Worm (Caenorhabditis elegans) whole organism, early embryonic: ENCODE measurements around the gene let-418.

Source experiments
- F13C5.2 ChIP-seq: sonication (generic microtip); optimal IDR thresholded peaks from 2 replicates; lab custom pipeline; 2017; ENCODE audit warnings: mild to moderate bottlenecking, missing genetic modification characterization, inconsistent platforms, missing compliant biosample characterization
- aly-1 ChIP-seq: sonication (generic microtip); optimal IDR thresholded peaks from 2 replicates; lab custom pipeline; 2016; ENCODE audit warnings: missing genetic modification characterization, missing compliant biosample characterization
- ama-1 ChIP-seq: fragments of 150-350 bp; optimal IDR thresholded peaks from 2 replicates; lab custom pipeline; 2014
- ceh-13 ChIP-seq: fragments of 200-800 bp; sonication (Bioruptor generic); optimal IDR thresholded peaks from 2 replicates; lab custom pipeline; 2018; ENCODE audit warnings: mild to moderate bottlenecking, missing genetic modification characterization, missing compliant biosample characterization
- ceh-36 ChIP-seq: sonication (generic microtip); optimal IDR thresholded peaks from 2 replicates; lab custom pipeline; 2016; ENCODE audit warnings: missing genetic modification characterization, inconsistent platforms, missing compliant biosample characterization
- hmg-4 ChIP-seq: fragments of 200-800 bp; sonication (Bioruptor generic); optimal IDR thresholded peaks from 2 replicates; lab custom pipeline; 2018; ENCODE audit warnings: mild to moderate bottlenecking, missing genetic modification characterization, missing compliant biosample characterization
- hnd-1 ChIP-seq: sonication (generic microtip); optimal IDR thresholded peaks from 2 replicates; lab custom pipeline; 2016; ENCODE audit warnings: missing genetic modification characterization, missing compliant biosample characterization
- pes-1 ChIP-seq: fragments of 200-800 bp; sonication (Bioruptor generic); IDR thresholded peaks from 2 replicates; pipeline ENCODE4 v1.3.6; 2022; ENCODE audit warnings: missing genetic modification reagents, missing genetic modification characterization, missing compliant biosample characterization
- tbx-11 ChIP-seq: fragments of 200-800 bp; sonication (Bioruptor generic); IDR thresholded peaks from 2 replicates; pipeline ENCODE4 v1.3.6; 2022; ENCODE audit warnings: missing genetic modification characterization, missing compliant biosample characterization
- tbx-37 ChIP-seq: fragments of 200-800 bp; sonication (Bioruptor generic); conservative IDR thresholded peaks from 2 replicates; pipeline ENCODE4 v1.3.6; 2022; ENCODE audit warnings: missing genetic modification reagents, missing genetic modification characterization, missing compliant biosample characterization
- tra-4 ChIP-seq: sonication (generic microtip); optimal IDR thresholded peaks from 2 replicates; lab custom pipeline; 2017; ENCODE audit warnings: missing genetic modification characterization, missing compliant biosample characterization

DNA sequence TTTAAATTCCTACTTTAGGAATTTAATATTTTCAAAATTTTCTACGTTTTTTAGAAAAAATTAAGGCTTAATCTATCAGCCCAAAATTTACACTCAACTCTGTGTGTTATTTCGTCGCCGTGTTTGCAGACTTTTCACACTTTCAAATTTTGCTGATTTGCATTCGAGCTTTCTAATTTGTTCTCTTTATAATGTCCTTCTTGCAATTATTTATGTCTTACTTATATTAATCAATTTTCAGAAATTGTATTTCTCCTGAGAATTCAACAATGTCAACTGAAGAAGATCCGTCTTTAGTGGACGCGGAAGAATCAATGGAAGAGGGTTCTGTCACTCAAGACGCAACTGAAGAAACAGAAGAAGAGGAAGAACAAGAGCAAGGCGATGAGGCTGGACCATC, at the start of gene let-418:
- TF ChIP-seq hmg-4 (GFP tag; lab: Kevin White, UChicago) (no peak), ama-1 (no peak), tra-4 (no peak), pes-1 (GFP tag; lab: Robert Waterston, UW) (no peak), tbx-37 (no peak), F13C5.2 (no peak), ceh-13 (GFP tag; lab: Kevin White, UChicago) (no peak), hnd-1 (no peak), tbx-11 (no peak), aly-1 (no peak), ceh-36 (tag; lab: Kevin White, UChicago) (no peak)
